Fruit fly (Drosophila melanogaster): ENCODE results near the gene loh.

Gene loh

dm6 chr2L:10466865-10467270 is 24.5 kb downstream of the loh start (continued):
- TF ChIP-seq CG10147 (GFP tag; optimal IDR thresholded peaks at IDR 0.05) (peak; percentile 2), Max (GFP tag; optimal IDR thresholded peaks at IDR 0.05) (peak; percentile 58), CG4282 (GFP tag; optimal IDR thresholded peaks at IDR 0.05) (no peak), Gsc (GFP tag; IDR thresholded peaks at IDR 0.05) (peak; percentile 49), maf-S (GFP tag; optimal IDR thresholded peaks at IDR 0.05) (no peak), kah (GFP tag; optimal IDR thresholded peaks at IDR 0.05) (peak; percentile 16), wor (GFP tag; IDR thresholded peaks at IDR 0.05) (0 out of 2 replicates have a peak, but pooled peaks have one; percentile 46), knrl (GFP tag; IDR thresholded peaks at IDR 0.05; ENCODE audit: partially characterized antibody) (no peak), TFAM (GFP tag; optimal IDR thresholded peaks at IDR 0.05) (peak; percentile 36), CG6813 (GFP tag; optimal IDR thresholded peaks at IDR 0.05) (peak; percentile 61), CG16863 (GFP tag; optimal IDR thresholded peaks at IDR 0.05) (peak; percentile 57), CG7786 (GFP tag; optimal IDR thresholded peaks at IDR 0.05) (peak; percentile 28), psq (GFP tag; optimal IDR thresholded peaks at IDR 0.05) (peak; percentile 10), CG6765 (GFP tag; optimal IDR thresholded peaks at IDR 0.05) (no peak), CG8924 (tag; optimal IDR thresholded peaks at IDR 0.05) (peak; percentile 62), Meics (GFP tag; optimal IDR thresholded peaks at IDR 0.05) (peak; percentile 51), zf30C (GFP tag; optimal IDR thresholded peaks at IDR 0.05) (no peak), CG3407 (GFP tag; optimal IDR thresholded peaks at IDR 0.05) (peak; percentile 33), dmrt11E (tag; optimal IDR thresholded peaks at IDR 0.05) (peak; percentile 53), eve (GFP tag; optimal IDR thresholded peaks at IDR 0.05) (peak in 1 of 2 experiments; percentile 87), pzg (GFP tag; optimal IDR thresholded peaks at IDR 0.05) (no peak), tap (tag; optimal IDR thresholded peaks at IDR 0.05) (peak; percentile 46), Trl (optimal IDR thresholded peaks at IDR 0.05) (no peak), Trl (GFP tag; optimal IDR thresholded peaks at IDR 0.05) (peak; percentile 55), al (GFP tag; IDR thresholded peaks at IDR 0.05) (peak; percentile 4; the same call in 1 of the 2 replicates), Taf1 (GFP tag; IDR thresholded peaks at IDR 0.05) (no peak), CG8478 (optimal IDR thresholded peaks at IDR 0.05) (no peak), CG17829 (tag; optimal IDR thresholded peaks at IDR 0.05) (peak; percentile 75), chif (GFP tag; optimal IDR thresholded peaks at IDR 0.05) (peak; percentile 37 to 59), tna (GFP tag; IDR thresholded peaks at IDR 0.05; ENCODE audit: partially characterized antibody) (no peak), sna (GFP tag; IDR thresholded peaks at IDR 0.05; ENCODE audit: partially characterized antibody) (no peak), aop (GFP tag; IDR thresholded peaks at IDR 0.05) (no peak), CG2889 (GFP tag; IDR thresholded peaks at IDR 0.05) (0 out of 3 replicates have a peak, but pooled peaks have one; percentile 5), Pdp1 (GFP tag; optimal IDR thresholded peaks at IDR 0.05) (peak; percentile 37 to 48), CG17186 (GFP tag; optimal IDR thresholded peaks at IDR 0.05) (no peak), CG17385 (GFP tag; optimal IDR thresholded peaks at IDR 0.05) (peak; percentile 42), CG2678 (tag; optimal IDR thresholded peaks at IDR 0.05) (no peak), CG3726 (GFP tag; IDR thresholded peaks at IDR 0.05) (no peak), CG15601 (tag; optimal IDR thresholded peaks at IDR 0.05) (peak; percentile 46), stwl (tag; optimal IDR thresholded peaks at IDR 0.05) (no peak), CG11696 (GFP tag; IDR thresholded peaks at IDR 0.05) (no peak), gsb (GFP tag; IDR thresholded peaks at IDR 0.05) (no peak), Ravus (GFP tag; IDR thresholded peaks at IDR 0.05) (no peak), sc (optimal IDR thresholded peaks at IDR 0.05) (no peak), sc (GFP tag; optimal IDR thresholded peaks at IDR 0.05) (peak; percentile 56), CG3995 (GFP tag; optimal IDR thresholded peaks at IDR 0.05) (no peak), Dip2 (GFP tag; IDR thresholded peaks at IDR 0.05) (no peak), Usf (GFP tag; optimal IDR thresholded peaks at IDR 0.05) (peak; percentile 15), nau (GFP tag; optimal IDR thresholded peaks at IDR 0.05) (peak; percentile 57), sob (GFP tag; IDR thresholded peaks at IDR 0.05) (peak; percentile 57), zfh2 (GFP tag; optimal IDR thresholded peaks at IDR 0.05) (no peak), CTCF (GFP tag; optimal IDR thresholded peaks at IDR 0.05) (peak; percentile 17), CG8388 (GFP tag; optimal IDR thresholded peaks at IDR 0.05) (peak; percentile 65)
